Worm (Caenorhabditis elegans): ENCODE results near the gene F43B10.1.

DNA sequence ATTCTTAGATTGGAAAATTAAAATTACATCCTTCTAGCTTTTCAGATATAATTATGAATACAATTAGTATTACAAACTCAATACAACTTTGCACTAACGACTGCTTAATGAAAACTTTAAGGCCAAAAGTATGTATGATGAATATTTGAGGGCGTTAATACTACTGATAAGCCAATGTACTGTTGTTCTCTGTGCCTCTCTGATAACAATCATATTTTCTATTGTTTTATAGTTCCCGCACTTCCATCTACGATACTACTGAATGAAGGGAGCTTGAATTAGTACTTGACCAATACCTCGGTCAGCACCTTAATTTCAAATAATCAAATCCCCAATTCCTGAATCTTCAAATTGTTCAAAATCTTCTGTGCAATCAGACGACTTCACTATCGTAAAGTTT is 6.5 kb upstream of the F43B10.1 start:
- no peak for TF ChIP-seq aha-1 (tag)
- TF ChIP-seq mes-2 (tag; optimal IDR thresholded peaks at IDR 0.05; ENCODE audit: poor library complexity, severe bottlenecking): no peak
- no peak for TF ChIP-seq ama-1 (optimal IDR thresholded peaks at IDR 0.05)
- no peak for TF ChIP-seq ZK337.2 (GFP tag; IDR thresholded peaks at IDR 0.05)
- TF ChIP-seq F49E8.2 (tag; optimal IDR thresholded peaks at IDR 0.05; ENCODE audit: borderline replicate concordance): no peak
- TF ChIP-seq zag-1 (tag; optimal IDR thresholded peaks at IDR 0.05): no peak
- no peak for TF ChIP-seq lsy-2 (tag; optimal IDR thresholded peaks at IDR 0.05)
- TF ChIP-seq set-16 (GFP tag; IDR thresholded peaks at IDR 0.05): no peak
- TF ChIP-seq daf-12 (tag; optimal IDR thresholded peaks at IDR 0.05): no peak
- no peak for TF ChIP-seq T20F7.1 (GFP tag; optimal IDR thresholded peaks at IDR 0.05)
- no peak for TF ChIP-seq mdl-1 (tag; optimal IDR thresholded peaks at IDR 0.05)
- no peak for TF ChIP-seq fkh-10 (GFP tag; optimal IDR thresholded peaks at IDR 0.05)

All from whole organism, L4 larva.